Worm (Caenorhabditis elegans) whole organism, L2 larva: ENCODE measurements around the gene frpr-10.

Source experiments
- C34F6.9 ChIP-seq: fragments of 150-350 bp; optimal IDR thresholded peaks from 2 replicates; lab custom pipeline; 2014; ENCODE audit warnings: missing biosample characterization, missing genetic modification characterization
- F13H6.1 ChIP-seq: sonication (generic microtip); optimal IDR thresholded peaks from 2 replicates; lab custom pipeline; 2016; ENCODE audit warnings: missing genetic modification characterization, missing compliant biosample characterization
- R02D3.7 ChIP-seq: fragments of 150-350 bp; optimal IDR thresholded peaks from 2 replicates; lab custom pipeline; 2014; ENCODE audit warnings: missing biosample characterization, missing genetic modification characterization
- Y55F3AM.14 ChIP-seq: fragments of 200-800 bp; sonication (Bioruptor generic); optimal IDR thresholded peaks from 2 replicates; lab custom pipeline; 2018; ENCODE audit warnings: mild to moderate bottlenecking, missing genetic modification characterization, missing compliant biosample characterization
- ZK546.5 ChIP-seq: sonication (generic microtip); optimal IDR thresholded peaks from 2 replicates; lab custom pipeline; 2017; ENCODE audit warnings: missing biosample characterization, missing genetic modification characterization
- alr-1 ChIP-seq: fragments of 150-350 bp; optimal IDR thresholded peaks from 2 replicates; lab custom pipeline; 2014; ENCODE audit warnings: missing biosample characterization, missing genetic modification characterization
- ama-1 ChIP-seq: fragments of 150-350 bp; optimal IDR thresholded peaks from 2 replicates; lab custom pipeline; 2018; ENCODE audit warnings: inconsistent platforms
- blmp-1 ChIP-seq: sonication (generic microtip); optimal IDR thresholded peaks from 2 replicates; lab custom pipeline; 2017; ENCODE audit warnings: missing genetic modification characterization, mild to moderate bottlenecking, missing compliant biosample characterization, antibody characterized with exemption, moderate library complexity; ENCODE audit not compliant: insufficient read depth
- ceh-16 ChIP-seq: fragments of 150-350 bp; optimal IDR thresholded peaks from 2 replicates; lab custom pipeline; 2014; ENCODE audit warnings: missing biosample characterization, missing genetic modification characterization
- dmd-4 ChIP-seq: sonication (generic microtip); optimal IDR thresholded peaks from 2 replicates; lab custom pipeline; 2017; ENCODE audit warnings: missing biosample characterization, missing genetic modification characterization
- egl-27 ChIP-seq: sonication (generic microtip); optimal IDR thresholded peaks from 3 replicates; lab custom pipeline; 2017; ENCODE audit warnings: missing biosample characterization, missing genetic modification reagents, missing genetic modification characterization
- elt-1 ChIP-seq: fragments of 150-350 bp; optimal IDR thresholded peaks from 2 replicates; lab custom pipeline; 2014; ENCODE audit warnings: missing biosample characterization, missing genetic modification characterization
- elt-3 ChIP-seq: sonication (generic microtip); optimal IDR thresholded peaks from 2 replicates; lab custom pipeline; 2017; ENCODE audit warnings: missing biosample characterization, missing genetic modification characterization
- fos-1 ChIP-seq: fragments of 150-350 bp; optimal IDR thresholded peaks from 2 replicates; lab custom pipeline; 2014; ENCODE audit warnings: missing biosample characterization, missing genetic modification characterization
- gmeb-1 ChIP-seq: fragments of 150-350 bp; optimal IDR thresholded peaks from 2 replicates; lab custom pipeline; 2014; ENCODE audit warnings: missing biosample characterization, missing genetic modification characterization
- lin-11 ChIP-seq: fragments of 150-350 bp; sonication (generic microtip); optimal IDR thresholded peaks from 2 replicates; lab custom pipeline; 2014; ENCODE audit warnings: missing biosample characterization, missing genetic modification characterization, inconsistent platforms, mixed read lengths
- lin-39 ChIP-seq: fragments of 150-350 bp; optimal IDR thresholded peaks from 2 replicates; lab custom pipeline; 2014; ENCODE audit warnings: missing biosample characterization, missing genetic modification reagents, missing genetic modification characterization
- lsy-2 ChIP-seq, 2 experiments: fragments of 150-350 bp in 1 of 2; sonication (generic microtip) in 1 of 2; optimal IDR thresholded peaks; 2 replicates each; lab custom pipeline; 2014 to 2017; ENCODE audit warnings: missing biosample characterization in 2 of 2, missing genetic modification characterization in 2 of 2
- mab-5 ChIP-seq: fragments of 150-350 bp; optimal IDR thresholded peaks from 2 replicates; lab custom pipeline; 2014; ENCODE audit warnings: missing biosample characterization, missing genetic modification characterization
- mbf-1 ChIP-seq: sonication (generic microtip); optimal IDR thresholded peaks from 2 replicates; lab custom pipeline; 2017; ENCODE audit warnings: missing biosample characterization, missing genetic modification characterization
- mdl-1 ChIP-seq, 2 experiments: fragments of 150-350 bp in 1 of 2; sonication (generic microtip) in 1 of 2; optimal IDR thresholded peaks; 2 replicates each; lab custom pipeline; 2017; ENCODE audit warnings: missing biosample characterization in 2 of 2, missing genetic modification characterization in 2 of 2
- nhr-11 ChIP-seq: fragments of 150-350 bp; optimal IDR thresholded peaks from 2 replicates; lab custom pipeline; 2014; ENCODE audit warnings: missing biosample characterization, missing genetic modification characterization
- nhr-12 ChIP-seq: fragments of 150-350 bp; optimal IDR thresholded peaks from 2 replicates; lab custom pipeline; 2014; ENCODE audit warnings: missing biosample characterization, missing genetic modification characterization
- nhr-129 ChIP-seq: fragments of 150-350 bp; optimal IDR thresholded peaks from 2 replicates; lab custom pipeline; 2014; ENCODE audit warnings: missing biosample characterization, missing genetic modification characterization
- nhr-21 ChIP-seq: fragments of 150-350 bp; optimal IDR thresholded peaks from 2 replicates; lab custom pipeline; 2014; ENCODE audit warnings: missing biosample characterization, missing genetic modification characterization
- nhr-23 ChIP-seq: fragments of 150-350 bp; optimal IDR thresholded peaks from 2 replicates; lab custom pipeline; 2014; ENCODE audit warnings: missing biosample characterization, missing genetic modification reagents, missing genetic modification characterization
- nhr-237 ChIP-seq: fragments of 150-350 bp; optimal IDR thresholded peaks from 2 replicates; lab custom pipeline; 2014; ENCODE audit warnings: missing biosample characterization, missing genetic modification characterization
- nhr-25 ChIP-seq: fragments of 150-350 bp; sonication (generic microtip); optimal IDR thresholded peaks from 3 replicates; lab custom pipeline; 2014; ENCODE audit warnings: missing biosample characterization, missing genetic modification characterization
- nhr-77 ChIP-seq: fragments of 150-350 bp; optimal IDR thresholded peaks from 2 replicates; lab custom pipeline; 2014; ENCODE audit warnings: missing biosample characterization, missing genetic modification characterization
- skn-1 ChIP-seq: sonication (generic microtip); optimal IDR thresholded peaks from 2 replicates; lab custom pipeline; 2017; ENCODE audit warnings: missing biosample characterization, missing genetic modification characterization
- sma-3 ChIP-seq: sonication (generic microtip); optimal IDR thresholded peaks from 2 replicates; lab custom pipeline; 2016; ENCODE audit warnings: missing genetic modification reagents, missing genetic modification characterization, missing compliant biosample characterization
- sma-9 ChIP-seq, 2 experiments: fragments of 150-350 bp in 1 of 2; sonication (generic microtip) in 1 of 2; optimal IDR thresholded peaks; 2 replicates each; lab custom pipeline; 2014 to 2016; ENCODE audit warnings: missing genetic modification characterization in 2 of 2, mild to moderate bottlenecking in 1 of 2, missing biosample characterization in 1 of 2, missing compliant biosample characterization in 1 of 2, missing genetic modification reagents in 1 of 2, moderate library complexity in 1 of 2
- unc-55 ChIP-seq: fragments of 150-350 bp; sonication (generic microtip); optimal IDR thresholded peaks from 3 replicates; lab custom pipeline; 2014; ENCODE audit warnings: missing biosample characterization, missing genetic modification reagents, missing genetic modification characterization
- unc-62 ChIP-seq: fragments of 150-350 bp; optimal IDR thresholded peaks from 2 replicates; lab custom pipeline; 2014; ENCODE audit warnings: missing biosample characterization, missing genetic modification reagents, missing genetic modification characterization
- zag-1 ChIP-seq: fragments of 150-350 bp; optimal IDR thresholded peaks from 2 replicates; lab custom pipeline; 2014; ENCODE audit warnings: missing biosample characterization, missing genetic modification characterization
- ztf-11 ChIP-seq: sonication (generic microtip); optimal IDR thresholded peaks from 2 replicates; lab custom pipeline; 2017; ENCODE audit warnings: missing biosample characterization, missing genetic modification characterization
- ztf-4 ChIP-seq: fragments of 150-350 bp; optimal IDR thresholded peaks from 2 replicates; lab custom pipeline; 2014; ENCODE audit warnings: missing biosample characterization, missing genetic modification characterization

The frpr-10 gene

DNA sequence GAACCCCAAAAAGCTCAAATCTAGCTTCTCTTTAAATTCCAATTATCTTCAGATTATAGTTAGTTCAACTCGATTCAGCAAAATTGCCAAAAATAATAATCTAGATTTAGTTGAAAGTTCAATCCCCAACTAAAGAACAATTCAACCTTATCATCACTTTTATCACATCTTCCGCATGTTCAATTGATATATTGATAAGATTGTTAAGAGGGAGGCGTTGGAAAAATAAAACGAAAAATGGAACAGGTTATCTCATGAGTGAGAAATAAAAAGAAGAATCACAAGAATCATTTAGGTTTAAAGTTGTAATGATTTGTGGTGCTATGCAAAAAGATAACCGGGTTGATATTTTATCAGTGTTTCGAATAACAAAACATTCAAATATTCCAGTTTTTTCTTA, 28.1 kb downstream of the frpr-10 start:
- TF ChIP-seq nhr-25 (tag; lab: Kevin White, UChicago) (peak; percentile 57), nhr-21 (tag; lab: Kevin White, UChicago) (peak; percentile 42), fos-1 (tag; lab: Kevin White, UChicago) (peak; percentile 68), blmp-1 (tag; lab: Kevin White, UChicago) (peak; percentile 14), mab-5 (tag; lab: Kevin White, UChicago) (no peak), unc-62 (GFP tag; lab: Kevin White, UChicago) (no peak), nhr-23 (tag; lab: Kevin White, UChicago) (no peak), ztf-4 (tag; lab: Kevin White, UChicago) (no peak)

DNA sequence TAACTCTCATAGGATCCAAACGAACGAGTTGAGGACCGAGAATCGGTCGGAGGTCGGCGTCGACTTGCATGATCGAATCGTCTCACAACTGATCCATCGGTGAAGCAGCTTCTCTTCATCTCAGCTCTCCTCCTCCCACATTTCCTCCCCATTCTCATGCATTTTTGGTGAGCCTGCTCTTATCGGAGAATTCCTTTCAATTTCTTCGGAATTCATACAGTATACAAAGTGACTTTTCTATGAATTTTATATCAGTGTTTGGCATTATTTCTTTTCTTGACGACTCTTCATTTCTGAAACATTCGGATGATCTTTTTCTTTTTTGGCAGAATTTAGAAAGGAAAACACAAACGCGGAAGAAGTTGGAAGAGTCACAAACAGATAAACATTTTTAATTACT, 29.5 kb downstream of the frpr-10 start, which contains the start of gene mec-17:
Gene mec-17 (minus strand): TSS at position 101 of the 400 bp plus-strand sequence.
- TF ChIP-seq blmp-1 (tag; lab: Kevin White, UChicago) (no peak), unc-55 (GFP tag; lab: Kevin White, UChicago) (peak; percentile 45)
- TF ChIP-seq, all 48 proteins: peak for 1

DNA sequence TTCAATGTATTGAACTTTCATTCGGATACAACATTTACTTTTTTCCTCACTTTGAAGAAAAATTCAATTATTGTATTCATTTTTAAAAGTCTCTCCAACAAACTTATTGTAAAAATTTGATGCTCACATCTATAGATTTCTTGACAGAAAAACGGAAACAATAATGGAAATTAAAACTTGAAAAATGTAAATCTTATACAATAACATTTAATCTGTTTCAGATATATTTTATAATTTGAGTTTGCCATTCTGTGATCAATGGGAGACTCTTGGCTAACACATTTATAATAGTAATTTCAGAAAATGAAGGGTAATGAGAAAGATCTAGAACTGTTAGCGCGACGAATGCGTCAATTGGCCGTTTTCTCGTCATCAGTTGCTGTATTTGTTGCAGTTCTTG, 30.8 kb downstream of the frpr-10 start, which contains the start of gene col-115:
Gene col-115 (plus strand): TSS at position 301 of the 400 bp plus-strand sequence.
- no peak for TF ChIP-seq gmeb-1
- no peak for TF ChIP-seq C34F6.9
- no peak for TF ChIP-seq fos-1 (tag; lab: Kevin White, UChicago)
- TF ChIP-seq lin-39 (tag; lab: Kevin White, UChicago), result no peak
- TF ChIP-seq nhr-11, result no peak
- no peak for TF ChIP-seq skn-1 (tag; lab: Kevin White, UChicago)
- no peak for TF ChIP-seq nhr-129 (tag; lab: Kevin White, UChicago)
- TF ChIP-seq ztf-4 (tag; lab: Kevin White, UChicago), result no peak
- TF ChIP-seq nhr-21 (tag; lab: Kevin White, UChicago), result no peak
- no peak for TF ChIP-seq sma-9 (GFP tag; optimal IDR thresholded peaks at IDR 0.05; lab: Kevin White, UChicago)
- TF ChIP-seq sma-9 (tag; optimal IDR thresholded peaks at IDR 0.05; lab: Kevin White, UChicago), result no peak
- no peak for TF ChIP-seq alr-1 (tag; lab: Kevin White, UChicago)
- no peak for TF ChIP-seq unc-62 (GFP tag; lab: Kevin White, UChicago)
- no peak for TF ChIP-seq elt-1
- TF ChIP-seq mbf-1 (tag; lab: Kevin White, UChicago), result no peak
- no peak for TF ChIP-seq elt-3 (tag; lab: Kevin White, UChicago)
- TF ChIP-seq sma-3 (GFP tag; lab: Kevin White, UChicago), result no peak
- no peak for TF ChIP-seq ZK546.5
- no peak for TF ChIP-seq mab-5 (tag; lab: Kevin White, UChicago)

DNA sequence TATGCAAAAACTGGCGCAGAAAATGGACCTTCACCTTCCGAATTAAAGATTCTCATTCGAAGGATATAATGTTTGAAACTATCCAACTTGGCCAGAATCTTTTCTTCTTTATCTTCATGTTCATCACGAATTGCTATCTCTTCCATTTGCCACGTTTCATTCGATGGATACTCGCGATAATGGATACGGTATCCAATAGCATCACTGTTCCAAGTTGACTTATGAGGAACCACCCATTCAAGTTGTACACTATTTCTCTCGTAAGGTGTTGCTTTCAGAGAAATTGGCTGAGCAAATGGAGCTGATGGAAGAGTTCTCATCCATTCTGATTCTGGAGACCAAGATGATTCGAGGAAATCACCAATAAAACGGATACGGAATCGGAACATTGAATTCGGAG, 37.1 kb downstream of the frpr-10 start:
- TF ChIP-seq skn-1 (tag; lab: Kevin White, UChicago), result no peak
- TF ChIP-seq nhr-23 (tag; lab: Kevin White, UChicago), result no peak
- TF ChIP-seq egl-27 (tag; lab: Kevin White, UChicago), result no peak
- no peak for TF ChIP-seq mdl-1 (tag; optimal IDR thresholded peaks at IDR 0.05; lab: Kevin White, UChicago)
- no peak for TF ChIP-seq nhr-129 (tag; lab: Kevin White, UChicago)
- TF ChIP-seq sma-3 (GFP tag; lab: Kevin White, UChicago), result no peak
- TF ChIP-seq ceh-16 (tag; lab: Kevin White, UChicago), result no peak
- no peak for TF ChIP-seq nhr-12 (tag; lab: Kevin White, UChicago)
- TF ChIP-seq mbf-1 (tag; lab: Kevin White, UChicago), result no peak
- no peak for TF ChIP-seq zag-1
- no peak for TF ChIP-seq nhr-237 (tag; lab: Kevin White, UChicago)
- no peak for TF ChIP-seq ZK546.5
- no peak for TF ChIP-seq unc-62 (GFP tag; lab: Kevin White, UChicago)
- TF ChIP-seq sma-9 (GFP tag; optimal IDR thresholded peaks at IDR 0.05; lab: Kevin White, UChicago), result no peak
- TF ChIP-seq sma-9 (tag; optimal IDR thresholded peaks at IDR 0.05; lab: Kevin White, UChicago), result no peak
- TF ChIP-seq ztf-4 (tag; lab: Kevin White, UChicago), result no peak
- no peak for TF ChIP-seq fos-1 (tag; lab: Kevin White, UChicago)
- no peak for TF ChIP-seq nhr-77 (tag; lab: Kevin White, UChicago)

DNA sequence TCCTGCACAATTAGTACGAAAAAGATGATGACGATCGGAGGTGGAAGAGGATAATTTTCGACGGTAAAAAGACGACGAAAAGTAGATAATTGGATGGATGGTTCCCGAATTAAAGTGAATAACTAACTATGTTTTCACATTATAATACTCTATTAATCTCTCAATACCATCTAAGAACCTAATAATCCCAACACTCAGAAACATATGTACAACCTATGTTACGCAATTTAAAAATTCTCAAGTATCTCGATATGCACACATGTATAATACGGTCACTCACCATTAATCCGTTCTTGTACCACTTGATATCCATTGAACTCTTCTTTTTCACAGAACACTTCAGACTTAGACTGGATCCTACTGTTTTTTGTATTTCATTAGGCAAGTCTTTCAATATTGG, 43.2 kb downstream of the frpr-10 start:
- no peak for TF ChIP-seq nhr-77 (tag; lab: Kevin White, UChicago)
- peak; percentile 31 for TF ChIP-seq nhr-25 (tag; lab: Kevin White, UChicago)

DNA sequence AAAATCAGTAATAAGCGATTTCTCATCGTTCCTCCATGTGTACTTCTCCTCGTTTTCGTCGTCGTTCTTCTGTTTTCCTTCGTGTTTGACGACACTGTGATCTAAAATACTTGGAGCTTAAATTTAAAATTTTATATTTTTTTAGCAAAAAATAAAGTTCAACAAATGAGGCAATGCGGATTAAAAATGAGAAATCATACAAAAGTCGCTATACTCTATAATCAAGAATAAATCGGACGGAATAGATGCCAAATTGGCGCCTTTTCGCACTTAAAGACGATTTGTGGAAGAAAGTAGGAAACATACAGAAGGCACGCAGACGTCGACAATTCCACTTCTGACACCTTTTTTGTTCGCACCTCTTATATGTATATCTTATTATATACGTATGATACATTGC, 46.4 kb downstream of the frpr-10 start, which contains the start of gene rig-4:
Gene rig-4 (minus strand): TSS at position 101 of the 400 bp plus-strand sequence.
- TF ChIP-seq R02D3.7 (tag; lab: Kevin White, UChicago), result no peak
- TF ChIP-seq lin-11 (tag; lab: Kevin White, UChicago), result no peak
- no peak for TF ChIP-seq lin-39 (tag; lab: Kevin White, UChicago)
- TF ChIP-seq nhr-129 (tag; lab: Kevin White, UChicago), result no peak
- no peak for TF ChIP-seq ztf-11 (tag; lab: Kevin White, UChicago)
- TF ChIP-seq ama-1 (lab: Kevin White, UChicago), result no peak
- TF ChIP-seq alr-1 (tag; lab: Kevin White, UChicago), result no peak
- TF ChIP-seq ceh-16 (tag; lab: Kevin White, UChicago), result no peak
- no peak for TF ChIP-seq dmd-4 (tag; lab: Kevin White, UChicago)
- no peak for TF ChIP-seq zag-1
- TF ChIP-seq Y55F3AM.14 (GFP tag; lab: Kevin White, UChicago), result no peak
- TF ChIP-seq nhr-237 (tag; lab: Kevin White, UChicago), result no peak
- TF ChIP-seq mdl-1 (tag; optimal IDR thresholded peaks at IDR 0.05; lab: Kevin White, UChicago), result no peak
- TF ChIP-seq lsy-2 (tag; optimal IDR thresholded peaks at IDR 0.05; lab: Kevin White, UChicago), result no peak
- TF ChIP-seq skn-1 (tag; lab: Kevin White, UChicago), result no peak
- TF ChIP-seq elt-1, result no peak
- TF ChIP-seq nhr-11, result no peak
- no peak for TF ChIP-seq F13H6.1 (tag; lab: Kevin White, UChicago)
- TF ChIP-seq, all 48 proteins: peak for 0
